Fruit fly (Drosophila melanogaster) S2 (cell line): ENCODE data around the gene CG11911.

Source experiments
- CG8478 ChIP-seq: fragments of >200 bp; optimal IDR thresholded peaks from 2 replicates; lab custom pipeline; 2018
- CTCF ChIP-seq, 2 experiments: fragments of >200 bp; optimal IDR thresholded peaks; 2 replicates each; lab custom pipeline; 2018

DNA sequence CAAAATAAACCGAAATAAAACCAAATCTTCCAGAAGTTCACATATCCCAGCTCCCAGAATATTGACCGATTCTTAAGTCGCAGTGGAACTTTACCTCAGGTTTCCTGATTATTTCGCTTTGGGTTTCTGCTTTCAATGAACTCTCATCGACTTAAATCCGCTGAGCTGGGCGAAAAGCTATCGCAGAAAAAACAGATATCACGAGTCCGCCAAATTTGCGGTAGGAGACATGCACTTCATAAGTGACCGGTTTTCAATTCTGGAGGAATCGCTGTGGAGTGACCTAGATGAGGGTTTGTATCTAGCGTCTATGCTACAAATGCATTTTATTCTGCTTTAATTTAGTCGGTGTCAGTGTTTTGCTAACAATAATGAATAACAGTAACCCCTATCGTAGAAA is 15.8 kb downstream of the CG11911 start:
- no peak for TF ChIP-seq CG8478 (lab: Kevin White, UChicago)
- no peak for TF ChIP-seq CTCF (optimal IDR thresholded peaks at IDR 0.05; lab: Kevin White, UChicago)
